Worm (Caenorhabditis elegans): Measurements from ENCODE around the gene gasr-8.

DNA sequence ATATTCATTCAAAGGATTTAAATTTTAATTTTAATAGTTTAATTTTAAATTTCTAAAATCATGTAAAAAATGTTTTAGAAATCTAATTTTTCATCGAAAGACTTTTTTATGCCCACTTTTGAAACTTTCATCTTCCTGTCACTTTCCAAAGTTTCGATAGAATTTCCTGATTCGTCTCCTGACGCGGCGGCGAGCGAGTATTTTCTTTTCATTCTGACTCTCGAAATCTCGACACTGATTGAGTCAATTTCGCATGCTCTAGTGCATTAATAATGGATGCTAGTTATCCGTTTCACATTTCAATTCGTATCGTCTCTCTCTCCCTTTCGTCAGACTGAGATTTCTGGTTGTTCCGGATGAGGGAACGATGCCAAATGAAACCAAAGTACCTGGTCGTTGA is 40.1 kb upstream of the gasr-8 start:
- TF ChIP-seq ama-1 (optimal IDR thresholded peaks at IDR 0.05) (no peak), fos-1 (tag; optimal IDR thresholded peaks at IDR 0.05) (no peak), unc-55 (GFP tag; optimal IDR thresholded peaks at IDR 0.05) (no peak), egl-27 (tag; optimal IDR thresholded peaks at IDR 0.05) (no peak), ceh-82 (tag; optimal IDR thresholded peaks at IDR 0.05) (no peak), gmeb-1 (tag; optimal IDR thresholded peaks at IDR 0.05) (no peak), zag-1 (tag; optimal IDR thresholded peaks at IDR 0.05) (no peak), F13H6.1 (tag; optimal IDR thresholded peaks at IDR 0.05) (no peak), skn-1 (tag; optimal IDR thresholded peaks at IDR 0.05) (no peak), R02D3.7 (tag; optimal IDR thresholded peaks at IDR 0.05) (no peak), unc-39 (tag; optimal IDR thresholded peaks at IDR 0.05) (no peak)

Measured in whole organism, L2 larva.